Worm (Caenorhabditis elegans): Measurements from ENCODE around the gene R12B2.2.

Gene R12B2.2

DNA sequence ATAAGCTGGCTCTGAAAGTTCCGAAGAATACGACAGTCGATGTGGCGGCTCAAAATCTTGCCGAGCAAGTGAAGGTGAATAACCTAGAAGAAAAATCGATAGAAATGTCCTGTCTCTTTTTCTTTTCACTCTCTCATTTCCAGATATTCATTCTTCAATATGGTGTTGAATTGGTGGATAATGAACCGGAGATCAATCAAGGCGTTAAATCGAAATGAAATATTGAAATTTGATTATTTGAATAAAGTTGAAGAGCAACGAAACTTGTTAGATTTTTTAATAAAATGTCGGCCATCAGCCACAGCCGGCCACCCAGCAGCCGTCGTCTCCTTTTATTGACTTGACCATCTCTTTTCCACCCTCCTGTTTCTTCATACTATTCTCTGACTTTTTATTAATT, at the start of gene R12B2.2:
R12B2.2 (plus strand) TSS at position 301 of the 400 bp plus-strand sequence.
- TF ChIP-seq him-1 (tag; optimal IDR thresholded peaks at IDR 0.05) (no peak), W03F9.2 (tag; optimal IDR thresholded peaks at IDR 0.05) (no peak)

DNA sequence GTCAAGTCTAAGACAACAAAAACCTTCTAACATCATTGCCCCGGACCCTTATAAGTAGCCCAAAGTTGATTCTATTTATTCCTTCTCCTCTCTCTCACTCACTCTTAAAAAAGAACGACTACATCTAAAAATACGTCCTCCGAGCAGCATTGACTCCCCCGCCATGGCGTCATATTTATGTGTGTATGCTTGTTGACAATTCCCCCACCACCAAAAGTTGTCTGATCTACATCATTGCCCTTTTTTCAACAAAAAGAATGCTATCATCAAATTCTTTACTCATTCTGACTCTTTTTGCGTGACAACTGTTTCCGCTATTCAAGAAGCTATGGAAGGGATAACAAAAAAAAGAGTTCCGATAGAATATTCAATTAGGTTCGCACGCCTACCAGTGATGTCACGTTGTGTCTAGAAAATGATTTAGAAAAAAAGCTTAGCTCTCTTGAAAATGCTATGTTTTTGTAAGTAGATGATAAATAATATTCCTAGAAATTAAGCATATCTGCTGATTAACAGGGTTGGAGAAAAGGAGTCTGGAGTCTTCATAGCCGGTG, 49.3 kb upstream of the R12B2.2 start:
- TF ChIP-seq dao-5 (tag; optimal IDR thresholded peaks at IDR 0.05) (no peak), him-1 (tag; optimal IDR thresholded peaks at IDR 0.05) (no peak), W03F9.2 (tag; optimal IDR thresholded peaks at IDR 0.05) (no peak)

DNA sequence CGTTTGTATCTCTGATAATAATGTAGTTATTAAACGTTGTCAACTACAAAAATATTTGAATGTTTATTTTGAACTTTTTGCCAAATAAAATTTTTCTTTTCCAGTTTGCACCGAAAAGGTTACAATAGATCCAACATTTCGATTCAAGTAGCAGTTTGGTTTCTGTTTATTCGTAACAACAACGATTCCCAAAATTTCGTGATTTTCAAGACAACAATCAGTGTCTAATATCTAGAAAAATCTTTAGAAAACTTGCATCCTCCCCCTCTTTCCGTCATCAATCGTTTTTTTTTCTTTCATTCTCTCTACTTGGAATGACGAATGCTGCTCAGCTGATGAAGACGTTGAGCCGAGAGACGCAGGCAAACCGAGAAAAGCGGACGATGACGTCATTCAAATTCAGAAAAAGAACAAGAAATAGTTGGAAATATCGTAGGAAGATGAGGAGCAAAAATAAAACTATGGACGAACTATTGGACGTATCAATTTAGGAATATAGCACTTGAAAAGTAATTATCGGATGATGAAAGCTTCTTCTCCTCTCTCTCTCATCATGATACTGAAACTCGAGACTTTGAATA, 48.2 kb upstream of the R12B2.2 start:
- TF ChIP-seq dao-5 (tag; optimal IDR thresholded peaks at IDR 0.05) (no peak), him-1 (tag; optimal IDR thresholded peaks at IDR 0.05) (peak; percentile 64), W03F9.2 (tag; optimal IDR thresholded peaks at IDR 0.05) (peak; percentile 5)

- TF ChIP-seq him-1 (tag; optimal IDR thresholded peaks at IDR 0.05) (no peak), dao-5 (tag; optimal IDR thresholded peaks at IDR 0.05) (no peak), W03F9.2 (tag; optimal IDR thresholded peaks at IDR 0.05) (no peak)
These were observed 46.1 kb upstream of the R12B2.2 start for ce11 chrIII:5760721-5761120.

- TF ChIP-seq dao-5 (tag; optimal IDR thresholded peaks at IDR 0.05) (no peak), W03F9.2 (tag; optimal IDR thresholded peaks at IDR 0.05) (no peak), him-1 (tag; optimal IDR thresholded peaks at IDR 0.05) (no peak)
These were observed 44.9 kb upstream of the R12B2.2 start for ce11 chrIII:5761886-5762285.

DNA sequence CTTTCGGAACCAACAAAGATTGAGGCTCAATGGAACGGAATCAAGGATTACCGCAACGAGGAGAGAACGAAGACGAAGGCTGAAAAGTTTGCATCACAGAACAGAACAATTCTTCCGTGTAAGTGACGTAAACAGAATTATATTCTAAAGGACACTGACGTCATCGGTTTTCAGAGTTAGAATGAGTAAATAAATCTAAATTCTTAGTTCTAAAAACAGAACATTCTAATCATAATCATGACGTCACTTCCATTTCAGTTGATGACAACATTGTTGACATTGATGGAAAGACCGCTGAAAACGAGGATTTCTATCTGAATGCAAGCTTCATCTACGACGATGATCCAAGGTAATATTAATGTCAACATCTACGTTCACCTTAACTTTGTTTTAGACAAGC, 42.8 kb upstream of the R12B2.2 start:
- no peak for TF ChIP-seq him-1 (tag; optimal IDR thresholded peaks at IDR 0.05)
- TF ChIP-seq dao-5 (tag; optimal IDR thresholded peaks at IDR 0.05), result no peak
- no peak for TF ChIP-seq W03F9.2 (tag; optimal IDR thresholded peaks at IDR 0.05)

DNA sequence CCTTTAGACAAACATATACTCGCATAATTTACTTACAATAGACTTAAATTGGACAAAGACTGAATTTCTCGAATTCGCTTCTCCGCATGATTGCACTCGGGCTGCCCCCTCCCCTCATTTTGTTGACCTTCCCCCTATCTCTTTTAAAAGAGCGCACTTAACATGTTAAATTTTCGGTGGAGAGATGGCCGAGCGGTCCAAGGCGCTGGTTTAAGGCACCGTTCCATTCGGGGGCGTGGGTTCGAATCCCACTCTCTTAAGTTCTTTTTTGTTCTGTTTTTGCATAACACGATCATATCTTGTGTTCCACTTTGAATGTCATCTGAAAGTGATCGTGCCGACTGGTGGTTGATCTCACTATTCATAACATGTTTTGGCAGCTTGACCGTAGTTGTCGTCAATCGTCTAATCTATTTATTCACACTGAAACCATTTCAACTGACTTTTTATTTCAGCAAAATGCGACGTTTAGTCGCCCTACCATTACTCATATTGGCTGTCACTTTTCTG, 37.0 kb upstream of the R12B2.2 start, which contains the start of gene cutl-23:
cutl-23 (plus strand) TSS at position 460 of the 510 bp plus-strand sequence.
- no peak for TF ChIP-seq W03F9.2 (tag; optimal IDR thresholded peaks at IDR 0.05)
- no peak for TF ChIP-seq dao-5 (tag; optimal IDR thresholded peaks at IDR 0.05)
- no peak for TF ChIP-seq him-1 (tag; optimal IDR thresholded peaks at IDR 0.05)

DNA sequence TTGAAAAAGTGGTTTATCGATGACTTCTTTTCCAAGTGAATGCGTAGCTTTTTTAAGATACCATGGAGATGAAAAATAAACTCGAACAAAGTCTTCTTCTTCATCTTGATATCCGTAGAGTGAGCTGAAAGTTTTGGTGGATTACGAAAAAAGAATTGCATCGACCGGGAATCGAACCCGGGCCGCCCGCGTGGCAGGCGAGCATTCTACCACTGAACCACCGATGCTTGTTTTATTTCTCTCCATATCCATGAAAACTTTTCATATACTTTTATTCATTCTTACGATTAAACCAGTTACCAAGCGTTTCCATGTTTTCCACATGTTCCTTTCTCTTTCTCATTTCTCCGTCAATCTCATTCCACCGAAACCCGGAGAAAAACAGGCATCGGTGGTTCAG, 24.7 kb upstream of the R12B2.2 start:
- TF ChIP-seq W03F9.2 (tag; optimal IDR thresholded peaks at IDR 0.05) (no peak), him-1 (tag; optimal IDR thresholded peaks at IDR 0.05) (no peak), dao-5 (tag; optimal IDR thresholded peaks at IDR 0.05) (no peak)

DNA sequence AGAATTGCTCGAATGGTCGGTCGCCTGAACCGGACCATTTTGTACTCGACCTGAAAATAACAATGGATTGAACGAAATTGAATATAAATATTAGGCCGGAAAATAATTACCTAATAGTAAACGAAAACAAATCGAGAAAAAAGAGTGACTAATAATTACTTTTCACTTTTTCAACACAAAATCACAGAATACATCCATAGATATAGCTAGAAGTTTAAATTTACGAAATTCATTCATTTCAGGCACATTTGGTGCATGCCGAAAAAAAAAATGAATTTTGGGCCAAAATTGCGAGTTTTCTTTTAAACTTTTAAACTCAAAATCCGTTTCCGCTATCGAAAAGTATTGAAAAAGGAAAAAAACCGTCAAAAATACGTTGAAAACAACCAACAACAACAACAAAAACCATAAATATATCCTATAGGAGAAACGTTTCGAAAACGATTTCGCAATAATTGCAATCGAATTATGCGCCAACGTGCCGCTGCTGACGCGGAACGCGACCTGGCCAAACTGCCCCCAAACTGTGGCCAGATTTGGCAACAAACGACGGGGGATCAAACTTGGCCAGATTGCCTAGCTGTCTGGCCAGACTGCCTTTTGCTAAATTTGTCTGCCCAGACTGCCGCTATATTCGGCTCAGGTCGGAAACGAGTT, 21.4 kb upstream of the R12B2.2 start, which contains the start of gene Y37B11A.3:
Y37B11A.3 (minus strand) TSS at position 51 of the 657 bp plus-strand sequence.
- TF ChIP-seq W03F9.2 (tag; optimal IDR thresholded peaks at IDR 0.05), result peak; percentile 3
- TF ChIP-seq him-1 (tag; optimal IDR thresholded peaks at IDR 0.05), result peak; percentile 15
- TF ChIP-seq dao-5 (tag; optimal IDR thresholded peaks at IDR 0.05), result no peak

- TF ChIP-seq W03F9.2 (tag; optimal IDR thresholded peaks at IDR 0.05) (no peak), dao-5 (tag; optimal IDR thresholded peaks at IDR 0.05) (no peak)
These were observed 16.3 kb upstream of the R12B2.2 start, which contains the start of gene rev-3 for ce11 chrIII:5790550-5790949. Gene rev-3, minus strand, starts transcription at chrIII:5790650.

- TF ChIP-seq dao-5 (tag; optimal IDR thresholded peaks at IDR 0.05), result no peak
- no peak for TF ChIP-seq him-1 (tag; optimal IDR thresholded peaks at IDR 0.05)
- TF ChIP-seq W03F9.2 (tag; optimal IDR thresholded peaks at IDR 0.05), result no peak
These were observed 11.8 kb upstream of the R12B2.2 start for ce11 chrIII:5794982-5795381.

- no peak for TF ChIP-seq W03F9.2 (tag; optimal IDR thresholded peaks at IDR 0.05)
- TF ChIP-seq him-1 (tag; optimal IDR thresholded peaks at IDR 0.05), result no peak
- no peak for TF ChIP-seq dao-5 (tag; optimal IDR thresholded peaks at IDR 0.05)
These were observed 8.1 kb upstream of the R12B2.2 start, which contains the start of gene ceh-10 for ce11 chrIII:5798747-5799146. Gene ceh-10, plus strand, starts transcription at chrIII:5799047.

ce11 chrIII:5802971-5803370, 3.8 kb upstream of the R12B2.2 start, which contains the start of the genes polq-1 and him-10:
Gene polq-1, minus strand, starts transcription at chrIII:5803160.
Gene him-10, plus strand, starts transcription at chrIII:5803260.
- TF ChIP-seq him-1 (tag; optimal IDR thresholded peaks at IDR 0.05) (no peak), W03F9.2 (tag; optimal IDR thresholded peaks at IDR 0.05) (peak; percentile 42), dao-5 (tag; optimal IDR thresholded peaks at IDR 0.05) (no peak)

ce11 chrIII:5805273-5805672, 1.5 kb upstream of the R12B2.2 start, which contains the start of gene R12B2.3:
Gene R12B2.3, plus strand, starts transcription at chrIII:5805573.
- TF ChIP-seq W03F9.2 (tag; optimal IDR thresholded peaks at IDR 0.05), result no peak
- TF ChIP-seq dao-5 (tag; optimal IDR thresholded peaks at IDR 0.05), result no peak
- TF ChIP-seq him-1 (tag; optimal IDR thresholded peaks at IDR 0.05), result no peak

Data from whole organism, L4/young adult.